Fruit fly (Drosophila melanogaster) whole organism, embryonic: ENCODE results near the gene Max.
A peak's percentile ranks its signal among the peaks of the same experiment; 100 is the strongest.

Experiments
- CG10979 ChIP-seq: fragments of 200-800 bp; sonication (Bioruptor generic); optimal IDR thresholded peaks from 2 replicates; lab custom pipeline; 2018; ENCODE audit warnings: missing biosample characterization, mild to moderate bottlenecking, missing genetic modification characterization, moderate library complexity
- CG11560 ChIP-seq: fragments of 200-800 bp; sonication (Bioruptor generic); IDR thresholded peaks from 3 replicates; pipeline ENCODE4 v1.3.6; 2022; ENCODE audit warnings: missing biosample characterization, missing genetic modification characterization
- CG13123 ChIP-seq: fragments of 200-800 bp; sonication (Bioruptor generic); optimal IDR thresholded peaks from 2 replicates; lab custom pipeline; 2016; ENCODE audit warnings: missing biosample characterization, missing genetic modification characterization
- CG13287 ChIP-seq: fragments of 200-800 bp; sonication (Bioruptor generic); IDR thresholded peaks from 2 replicates; pipeline ENCODE4 v1.3.6; 2022; ENCODE audit warnings: missing biosample characterization, missing genetic modification characterization; ENCODE audit not compliant: partially characterized antibody
- CG13296 ChIP-seq: fragments of 200-800 bp; sonication (Bioruptor generic); optimal IDR thresholded peaks from 3 replicates; lab custom pipeline; 2018; ENCODE audit warnings: missing biosample characterization, mild to moderate bottlenecking, missing genetic modification characterization
- CG14667 ChIP-seq: fragments of 200-800 bp; sonication (Bioruptor generic); IDR thresholded peaks from 2 replicates; pipeline ENCODE4 v1.3.6; 2022; ENCODE audit warnings: missing biosample characterization, missing genetic modification characterization
- CG14965 ChIP-seq: fragments of 200-800 bp; sonication (Bioruptor generic); optimal IDR thresholded peaks from 2 replicates; lab custom pipeline; 2016; ENCODE audit warnings: missing biosample characterization, missing genetic modification characterization, borderline replicate concordance
- CG1602 ChIP-seq: fragments of 200-800 bp; sonication (Bioruptor generic); optimal IDR thresholded peaks from 3 replicates; lab custom pipeline; 2016; ENCODE audit warnings: missing biosample characterization, missing genetic modification characterization
- CG30403 ChIP-seq: fragments of 200-800 bp; sonication (Bioruptor generic); optimal IDR thresholded peaks from 3 replicates; lab custom pipeline; 2016; ENCODE audit warnings: missing biosample characterization, missing genetic modification characterization
- CG4360 ChIP-seq: fragments of 200-800 bp; sonication (Bioruptor generic); IDR thresholded peaks from 2 replicates; pipeline ENCODE4 v1.3.6; 2022; ENCODE audit warnings: missing biosample characterization, missing genetic modification characterization
- CG4707 ChIP-seq: fragments of 200-800 bp; sonication (Bioruptor generic); optimal IDR thresholded peaks from 2 replicates; lab custom pipeline; 2018; ENCODE audit warnings: missing biosample characterization, mild to moderate bottlenecking, missing genetic modification characterization, moderate library complexity
- CG6254 ChIP-seq: fragments of 200-800 bp; sonication (Bioruptor generic); optimal IDR thresholded peaks from 3 replicates; lab custom pipeline; 2017; ENCODE audit warnings: mild to moderate bottlenecking, missing biosample characterization, missing genetic modification reagents, missing genetic modification characterization
- CG6683 ChIP-seq: fragments of 200-800 bp; sonication (Bioruptor generic); optimal IDR thresholded peaks from 2 replicates; lab custom pipeline; 2017; ENCODE audit warnings: missing biosample characterization, mild to moderate bottlenecking, missing genetic modification characterization, missing genetic modification reagents
- CG6813 ChIP-seq: fragments of 200-800 bp; sonication (Bioruptor generic); optimal IDR thresholded peaks from 2 replicates; lab custom pipeline; 2017; ENCODE audit warnings: missing biosample characterization, missing genetic modification characterization, mild to moderate bottlenecking, moderate library complexity, missing genetic modification reagents
- CG6854 ChIP-seq: fragments of 200-800 bp; sonication (Bioruptor generic); optimal IDR thresholded peaks from 3 replicates; lab custom pipeline; 2017; ENCODE audit warnings: missing biosample characterization, mild to moderate bottlenecking, missing genetic modification characterization
- CG9817 ChIP-seq: fragments of 200-800 bp; sonication (Bioruptor generic); optimal IDR thresholded peaks from 2 replicates; lab custom pipeline; 2018; ENCODE audit warnings: missing biosample characterization, mild to moderate bottlenecking, missing genetic modification characterization, moderate library complexity
- CG9932 ChIP-seq: fragments of 200-800 bp; sonication (Bioruptor generic); IDR thresholded peaks from 2 replicates; pipeline ENCODE4 v1.3.6; 2022; ENCODE audit warnings: missing biosample characterization, missing genetic modification characterization
- Dip2 ChIP-seq: fragments of 200-800 bp; sonication (Bioruptor generic); IDR thresholded peaks from 2 replicates; pipeline ENCODE4 v1.3.6; 2022; ENCODE audit warnings: missing biosample characterization, missing genetic modification characterization
- Dp ChIP-seq: fragments of 200-800 bp; sonication (Bioruptor generic); optimal IDR thresholded peaks from 2 replicates; lab custom pipeline; 2018; ENCODE audit warnings: missing biosample characterization, mild to moderate bottlenecking, missing genetic modification characterization, moderate library complexity
- E2f2 ChIP-seq: fragments of 200-800 bp; sonication (Bioruptor generic); IDR thresholded peaks from 2 replicates; pipeline ENCODE4 v1.3.6; 2022; ENCODE audit warnings: missing biosample characterization, missing genetic modification characterization
- Fer1 ChIP-seq: fragments of 200-800 bp; sonication (Bioruptor generic); optimal IDR thresholded peaks from 2 replicates; lab custom pipeline; 2017; ENCODE audit warnings: missing biosample characterization, mild to moderate bottlenecking, missing genetic modification characterization
- Gsc ChIP-seq: fragments of 200-800 bp; sonication (Bioruptor generic); IDR thresholded peaks from 2 replicates; pipeline ENCODE4 v1.3.6; 2022; ENCODE audit warnings: missing biosample characterization, missing genetic modification characterization
- HHEX ChIP-seq: fragments of 200-800 bp; sonication (Bioruptor generic); optimal IDR thresholded peaks from 3 replicates; lab custom pipeline; 2017; ENCODE audit warnings: missing biosample characterization, mild to moderate bottlenecking, missing genetic modification characterization, missing genetic modification reagents
- Hsf ChIP-seq: fragments of 200-800 bp; sonication (Bioruptor generic); optimal IDR thresholded peaks from 3 replicates; lab custom pipeline; 2016; ENCODE audit warnings: missing biosample characterization, missing genetic modification characterization
- Neu2 ChIP-seq: fragments of 200-800 bp; sonication (Bioruptor generic); optimal IDR thresholded peaks from 3 replicates; lab custom pipeline; 2016; ENCODE audit warnings: missing biosample characterization, missing genetic modification characterization, borderline replicate concordance
- PHDP ChIP-seq: fragments of 200-800 bp; sonication (Bioruptor generic); optimal IDR thresholded peaks from 3 replicates; lab custom pipeline; 2018; ENCODE audit warnings: missing biosample characterization, mild to moderate bottlenecking, missing genetic modification characterization, moderate library complexity
- Scr ChIP-seq: fragments of 200-800 bp; sonication (Bioruptor generic); IDR thresholded peaks from 2 replicates; pipeline ENCODE4 v1.3.6; 2022; ENCODE audit warnings: missing biosample characterization, missing genetic modification characterization; ENCODE audit not compliant: partially characterized antibody
- bigmax ChIP-seq: fragments of 200-800 bp; sonication (Bioruptor generic); optimal IDR thresholded peaks from 2 replicates; lab custom pipeline; 2018; ENCODE audit warnings: missing biosample characterization, mild to moderate bottlenecking, missing genetic modification characterization
- crol ChIP-seq: fragments of 200-800 bp; sonication (Bioruptor generic); IDR thresholded peaks from 2 replicates; pipeline ENCODE4 v1.3.6; 2022; ENCODE audit warnings: missing biosample characterization, missing genetic modification characterization
- crp ChIP-seq, 2 experiments: fragments of 200-800 bp; sonication (Bioruptor generic); optimal IDR thresholded peaks; 2 replicates in 1 of 2; 3 replicates in 1 of 2; lab custom pipeline; 2017; ENCODE audit warnings: missing biosample characterization in 2 of 2, missing genetic modification characterization in 2 of 2, mild to moderate bottlenecking in 1 of 2, moderate library complexity in 1 of 2
- exex ChIP-seq: fragments of 200-800 bp; sonication (Bioruptor generic); optimal IDR thresholded peaks from 4 replicates; lab custom pipeline; 2018; ENCODE audit warnings: missing biosample characterization, mild to moderate bottlenecking, missing genetic modification characterization, moderate library complexity
- grau ChIP-seq: fragments of 200-800 bp; optimal IDR thresholded peaks from 3 replicates; lab custom pipeline; 2019; ENCODE audit warnings: missing biosample characterization, mild to moderate bottlenecking, missing genetic modification characterization, moderate library complexity
- ind ChIP-seq: fragments of 200-800 bp; sonication (Bioruptor generic); optimal IDR thresholded peaks from 3 replicates; lab custom pipeline; 2016; ENCODE audit warnings: missing biosample characterization, missing genetic modification characterization
- kay ChIP-seq: fragments of 200-800 bp; sonication (Bioruptor generic); optimal IDR thresholded peaks from 2 replicates; lab custom pipeline; 2016; ENCODE audit warnings: missing biosample characterization, missing genetic modification characterization
- ken ChIP-seq: fragments of 200-800 bp; sonication (Bioruptor generic); IDR thresholded peaks from 3 replicates; pipeline ENCODE4 v1.3.6; 2022; ENCODE audit warnings: missing biosample characterization, missing genetic modification characterization
- klu ChIP-seq: fragments of 200-800 bp; sonication (Bioruptor generic); IDR thresholded peaks from 2 replicates; pipeline ENCODE4 v1.3.6; 2022; ENCODE audit warnings: missing biosample characterization, missing genetic modification characterization
- lab ChIP-seq: fragments of 200-800 bp; sonication (Bioruptor generic); optimal IDR thresholded peaks from 3 replicates; lab custom pipeline; 2017; ENCODE audit warnings: missing biosample characterization, missing genetic modification characterization, mild to moderate bottlenecking, moderate library complexity, missing genetic modification reagents
- nom ChIP-seq: fragments of 200-800 bp; sonication (Bioruptor generic); optimal IDR thresholded peaks from 2 replicates; lab custom pipeline; 2017; ENCODE audit warnings: missing biosample characterization, missing genetic modification characterization, mild to moderate bottlenecking, moderate library complexity, missing genetic modification reagents
- pfk ChIP-seq: fragments of 200-800 bp; sonication (Bioruptor generic); optimal IDR thresholded peaks from 2 replicates; lab custom pipeline; 2018; ENCODE audit warnings: missing biosample characterization, mild to moderate bottlenecking, missing genetic modification characterization, moderate library complexity
- pum ChIP-seq: fragments of 200-800 bp; sonication (Bioruptor generic); optimal IDR thresholded peaks from 2 replicates; lab custom pipeline; 2016; ENCODE audit warnings: missing biosample characterization, missing genetic modification characterization
- row ChIP-seq: fragments of 200-800 bp; sonication (Bioruptor generic); IDR thresholded peaks from 3 replicates; pipeline ENCODE4 v1.3.6; 2022; ENCODE audit warnings: missing biosample characterization, missing genetic modification characterization
- sisA ChIP-seq: fragments of 200-800 bp; sonication (Bioruptor generic); IDR thresholded peaks from 2 replicates; pipeline ENCODE4 v1.3.6; 2022; ENCODE audit warnings: missing biosample characterization, missing genetic modification characterization
- slou ChIP-seq: fragments of 200-800 bp; sonication (Bioruptor generic); optimal IDR thresholded peaks from 3 replicates; lab custom pipeline; 2016; ENCODE audit warnings: missing biosample characterization, missing genetic modification characterization
- sug ChIP-seq: fragments of 200-800 bp; optimal IDR thresholded peaks from 2 replicates; lab custom pipeline; 2019; ENCODE audit warnings: missing biosample characterization, mild to moderate bottlenecking, missing genetic modification characterization, moderate library complexity
- tin ChIP-seq: fragments of 200-800 bp; sonication (Bioruptor generic); optimal IDR thresholded peaks from 3 replicates; lab custom pipeline; 2016; ENCODE audit warnings: missing biosample characterization, missing genetic modification characterization
- tll ChIP-seq, 2 experiments: fragments of 200-800 bp in 1 of 2; fragments of >200 bp in 1 of 2; sonication (Bioruptor generic) in 1 of 2; optimal IDR thresholded peaks; 2 replicates each; lab custom pipeline; 2017 to 2019; ENCODE audit warnings: missing biosample characterization in 2 of 2, missing genetic modification characterization in 2 of 2, mild to moderate bottlenecking in 1 of 2, moderate library complexity in 1 of 2
- trem ChIP-seq: fragments of 200-800 bp; optimal IDR thresholded peaks from 3 replicates; lab custom pipeline; 2019; ENCODE audit warnings: missing biosample characterization, mild to moderate bottlenecking, missing genetic modification characterization, moderate library complexity
- twi ChIP-seq: fragments of 200-800 bp; optimal IDR thresholded peaks from 2 replicates; lab custom pipeline; 2019; ENCODE audit warnings: missing biosample characterization, mild to moderate bottlenecking, missing genetic modification characterization, moderate library complexity
- usp ChIP-seq: fragments of >200 bp; optimal IDR thresholded peaks from 2 replicates; lab custom pipeline; 2017; ENCODE audit warnings: missing biosample characterization, missing genetic modification characterization
- zen2 ChIP-seq: fragments of 200-800 bp; sonication (Bioruptor generic); IDR thresholded peaks from 3 replicates; pipeline ENCODE4 v1.3.6; 2022; ENCODE audit warnings: missing biosample characterization, missing genetic modification characterization; ENCODE audit not compliant: partially characterized antibody

Gene Max

dm6 chr3L:19268720-19269401 lies 4.9 kb upstream of the Max start, which contains the start of the genes Aldh7A1 and CG14085 (continued):
- TF ChIP-seq sisA (no peak), ind (GFP tag; lab: Kevin White, UChicago) (no peak), exex (tag; lab: Kevin White, UChicago) (peak; percentile 82), bigmax (GFP tag; lab: Kevin White, UChicago) (no peak), CG13287 (no peak; the same call in 1 of the 2 replicates), Scr (GFP tag; lab: Robert Waterston, UW) (no peak), Hsf (GFP tag; lab: Kevin White, UChicago) (no peak), row (GFP tag; lab: Robert Waterston, UW) (no peak), E2f2 (GFP tag; lab: Robert Waterston, UW) (no peak), CG30403 (GFP tag; lab: Kevin White, UChicago) (no peak), crol (peak; percentile 99), CG10979 (tag; lab: Kevin White, UChicago) (no peak), CG4707 (GFP tag; lab: Kevin White, UChicago) (no peak), usp (GFP tag; lab: Kevin White, UChicago) (no peak), lab (GFP tag; lab: Kevin White, UChicago) (no peak), sug (tag; lab: Kevin White, UChicago) (peak; percentile 100), CG6813 (GFP tag; lab: Kevin White, UChicago) (no peak), zen2 (GFP tag; lab: Robert Waterston, UW) (no peak), grau (no peak), CG6254 (GFP tag; lab: Kevin White, UChicago) (peak; percentile 18), Dp (GFP tag; lab: Kevin White, UChicago) (no peak), klu (GFP tag; lab: Robert Waterston, UW) (no peak), trem (tag; lab: Kevin White, UChicago) (no peak), Dip2 (no peak), CG13296 (GFP tag; lab: Kevin White, UChicago) (no peak), CG13123 (GFP tag; lab: Kevin White, UChicago) (no peak), CG6683 (GFP tag; lab: Kevin White, UChicago) (no peak), CG11560 (no peak), CG4360 (GFP tag; lab: Robert Waterston, UW) (no peak), CG9932 (no peak), crp (GFP tag; optimal IDR thresholded peaks at IDR 0.05; lab: Kevin White, UChicago) (no peak), CG9817 (tag; lab: Kevin White, UChicago) (no peak), Fer1 (no peak), CG14667 (GFP tag; lab: Robert Waterston, UW) (no peak), Neu2 (no peak), slou (GFP tag; lab: Kevin White, UChicago) (no peak), CG6854 (no peak), CG14965 (no peak), nom (no peak), CG1602 (GFP tag; lab: Kevin White, UChicago) (no peak), pfk (GFP tag; lab: Kevin White, UChicago) (no peak), pum (GFP tag; lab: Kevin White, UChicago) (no peak), twi (no peak), HHEX (no peak), tll (GFP tag; optimal IDR thresholded peaks at IDR 0.05; lab: Kevin White, UChicago) (no peak), kay (no peak), tin (GFP tag; lab: Kevin White, UChicago) (no peak), Gsc (GFP tag; lab: Robert Waterston, UW) (no peak), ken (GFP tag; lab: Robert Waterston, UW) (no peak; the same call in 2 of the 3 replicates), PHDP (no peak)
